Fruit fly (Drosophila melanogaster) whole organism, embryonic: Measurements from ENCODE around the gene Taf10.
A peak's percentile ranks its signal among the peaks of the same experiment; 100 is the strongest.

Experiments used
- Blimp-1 ChIP-seq: fragments of 200-800 bp; sonication (Bioruptor generic); optimal IDR thresholded peaks from 3 replicates; lab custom pipeline; 2018; ENCODE audit warnings: missing biosample characterization, missing genetic modification characterization, mild to moderate bottlenecking, moderate library complexity, missing genetic modification reagents
- CG11093 ChIP-seq: fragments of 200-800 bp; sonication (Bioruptor generic); IDR thresholded peaks from 3 replicates; pipeline ENCODE4 v1.3.6; 2022; ENCODE audit warnings: missing biosample characterization, missing genetic modification characterization
- CG12769 ChIP-seq: fragments of 200-800 bp; sonication (Bioruptor generic); optimal IDR thresholded peaks from 2 replicates; lab custom pipeline; 2019; ENCODE audit warnings: missing biosample characterization, mild to moderate bottlenecking, missing genetic modification characterization, moderate library complexity
- CG14014 ChIP-seq: fragments of 200-800 bp; sonication (Bioruptor generic); IDR thresholded peaks from 2 replicates; pipeline ENCODE4 v1.3.6; 2022; ENCODE audit warnings: missing biosample characterization, missing genetic modification characterization
- CG14050 ChIP-seq: fragments of 200-800 bp; sonication (Bioruptor generic); IDR thresholded peaks from 3 replicates; pipeline ENCODE4 v1.3.6; 2022; ENCODE audit warnings: missing biosample characterization, missing genetic modification characterization
- CG1603 ChIP-seq: fragments of 200-800 bp; sonication (Bioruptor generic); optimal IDR thresholded peaks from 2 replicates; lab custom pipeline; 2019; ENCODE audit warnings: missing biosample characterization, mild to moderate bottlenecking, missing genetic modification characterization, moderate library complexity
- CG17568 ChIP-seq: fragments of 200-800 bp; sonication (Bioruptor generic); optimal IDR thresholded peaks from 2 replicates; lab custom pipeline; 2018; ENCODE audit warnings: missing biosample characterization, mild to moderate bottlenecking, missing genetic modification characterization, moderate library complexity
- CG2199 ChIP-seq: fragments of 200-800 bp; sonication (Bioruptor generic); IDR thresholded peaks from 3 replicates; pipeline ENCODE4 v1.3.6; 2022; ENCODE audit warnings: missing biosample characterization, missing genetic modification characterization
- CG31441 ChIP-seq: fragments of 200-800 bp; sonication (Bioruptor generic); IDR thresholded peaks from 2 replicates; pipeline ENCODE4 v1.3.6; 2022; ENCODE audit warnings: missing biosample characterization, missing genetic modification characterization
- CG34224 ChIP-seq: fragments of 200-800 bp; sonication (Bioruptor generic); IDR thresholded peaks from 3 replicates; pipeline ENCODE4 v1.3.6; 2022; ENCODE audit warnings: missing biosample characterization, missing genetic modification characterization; ENCODE audit not compliant: partially characterized antibody
- CG3995 ChIP-seq: fragments of 200-800 bp; sonication (Bioruptor generic); optimal IDR thresholded peaks from 3 replicates; lab custom pipeline; 2016; ENCODE audit warnings: missing biosample characterization, missing genetic modification characterization
- CG42726 ChIP-seq: fragments of 200-800 bp; sonication (Bioruptor generic); IDR thresholded peaks from 2 replicates; pipeline ENCODE4 v1.3.6; 2022; ENCODE audit warnings: missing biosample characterization, missing genetic modification characterization; ENCODE audit not compliant: partially characterized antibody
- CG5245 ChIP-seq: fragments of 200-800 bp; sonication (Bioruptor generic); optimal IDR thresholded peaks from 3 replicates; lab custom pipeline; 2016; ENCODE audit warnings: missing biosample characterization, missing genetic modification characterization
- CG5953 ChIP-seq: fragments of 200-800 bp; sonication (Bioruptor generic); IDR thresholded peaks from 2 replicates; pipeline ENCODE4 v1.3.6; 2022; ENCODE audit warnings: missing biosample characterization, missing genetic modification characterization
- CG7556 ChIP-seq: fragments of 200-800 bp; sonication (Bioruptor generic); optimal IDR thresholded peaks from 2 replicates; lab custom pipeline; 2017; ENCODE audit warnings: missing biosample characterization, mild to moderate bottlenecking, missing genetic modification characterization
- CG7786 ChIP-seq: fragments of 200-800 bp; sonication (Bioruptor generic); optimal IDR thresholded peaks from 2 replicates; lab custom pipeline; 2016; ENCODE audit warnings: missing biosample characterization, missing genetic modification characterization
- CG8290 ChIP-seq, 3 experiments: fragments of 200-800 bp; sonication (Bioruptor generic); optimal IDR thresholded peaks; 2 replicates each; lab custom pipeline; 2016 to 2019; ENCODE audit warnings: missing biosample characterization in 3 of 3, missing genetic modification characterization in 3 of 3, mild to moderate bottlenecking in 2 of 3, moderate library complexity in 1 of 3
- CG8924 ChIP-seq: fragments of 200-800 bp; optimal IDR thresholded peaks from 3 replicates; lab custom pipeline; 2019; ENCODE audit warnings: missing biosample characterization, mild to moderate bottlenecking, missing genetic modification characterization, moderate library complexity
- CG9437 ChIP-seq: fragments of 200-800 bp; sonication (Bioruptor generic); optimal IDR thresholded peaks from 2 replicates; lab custom pipeline; 2018; ENCODE audit warnings: missing biosample characterization, mild to moderate bottlenecking, missing genetic modification characterization
- CkIIα-i1 ChIP-seq: fragments of 200-800 bp; sonication (Bioruptor generic); IDR thresholded peaks from 2 replicates; pipeline ENCODE4 v1.3.6; 2022; ENCODE audit warnings: missing biosample characterization, missing genetic modification characterization
- Dad ChIP-seq: fragments of 200-800 bp; sonication (Bioruptor generic); optimal IDR thresholded peaks from 3 replicates; lab custom pipeline; 2016; ENCODE audit warnings: missing biosample characterization, missing genetic modification characterization
- Drgx ChIP-seq: fragments of 200-800 bp; sonication (Bioruptor generic); IDR thresholded peaks from 2 replicates; pipeline ENCODE4 v1.3.6; 2022; ENCODE audit warnings: missing biosample characterization, missing genetic modification characterization
- Ets65A ChIP-seq: fragments of 200-800 bp; sonication (Bioruptor generic); peaks from one replicate; lab custom pipeline; 2016; ENCODE audit warnings: missing biosample characterization, missing genetic modification characterization
- H2.0 ChIP-seq: fragments of 200-800 bp; sonication (Bioruptor generic); IDR thresholded peaks from 2 replicates; pipeline ENCODE4 v1.3.6; 2022; ENCODE audit warnings: missing biosample characterization, missing genetic modification characterization
- HLH4C ChIP-seq: fragments of 200-800 bp; sonication (Bioruptor generic); IDR thresholded peaks from 3 replicates; pipeline ENCODE4 v1.3.6; 2022; ENCODE audit warnings: missing biosample characterization, missing genetic modification characterization; ENCODE audit not compliant: partially characterized antibody
- Hr3 ChIP-seq: fragments of 200-800 bp; sonication (Bioruptor generic); optimal IDR thresholded peaks from 3 replicates; lab custom pipeline; 2016; ENCODE audit warnings: missing biosample characterization, missing genetic modification characterization
- Meics ChIP-seq: fragments of 200-800 bp; sonication (Bioruptor generic); optimal IDR thresholded peaks from 2 replicates; lab custom pipeline; 2017; ENCODE audit warnings: missing biosample characterization, mild to moderate bottlenecking, missing genetic modification characterization
- Oli ChIP-seq: fragments of 200-800 bp; sonication (Bioruptor generic); optimal IDR thresholded peaks from 2 replicates; lab custom pipeline; 2018; ENCODE audit warnings: missing biosample characterization, mild to moderate bottlenecking, missing genetic modification characterization, moderate library complexity
- Rfx ChIP-seq: fragments of 200-800 bp; sonication (Bioruptor generic); IDR thresholded peaks from 2 replicates; pipeline ENCODE4 v1.3.6; 2022; ENCODE audit warnings: missing biosample characterization, missing genetic modification characterization
- cato ChIP-seq: fragments of 200-800 bp; sonication (Bioruptor generic); optimal IDR thresholded peaks from 2 replicates; lab custom pipeline; 2016; ENCODE audit warnings: missing biosample characterization, missing genetic modification characterization, borderline replicate concordance
- ci ChIP-seq: fragments of 200-800 bp; sonication (Bioruptor generic); IDR thresholded peaks from 3 replicates; pipeline ENCODE4 v1.3.6; 2022; ENCODE audit warnings: missing biosample characterization, missing genetic modification characterization
- dimm ChIP-seq: fragments of 200-800 bp; sonication (Bioruptor generic); IDR thresholded peaks from 2 replicates; pipeline ENCODE4 v1.3.6; 2022; ENCODE audit warnings: missing biosample characterization, missing genetic modification characterization
- gcm ChIP-seq: fragments of 200-800 bp; sonication (Bioruptor generic); optimal IDR thresholded peaks from 2 replicates; lab custom pipeline; 2019; ENCODE audit warnings: missing biosample characterization, mild to moderate bottlenecking, missing genetic modification characterization, moderate library complexity
- gem ChIP-seq: fragments of 200-800 bp; sonication (Bioruptor generic); optimal IDR thresholded peaks from 2 replicates; lab custom pipeline; 2019; ENCODE audit warnings: missing biosample characterization, mild to moderate bottlenecking, missing genetic modification characterization, moderate library complexity
- ham ChIP-seq: fragments of 200-800 bp; sonication (Bioruptor generic); IDR thresholded peaks from 2 replicates; pipeline ENCODE4 v1.3.6; 2022; ENCODE audit warnings: missing biosample characterization, missing genetic modification characterization
- hbn ChIP-seq: fragments of 200-800 bp; sonication (Bioruptor generic); IDR thresholded peaks from 2 replicates; pipeline ENCODE4 v1.3.6; 2022; ENCODE audit warnings: missing biosample characterization, missing genetic modification characterization; ENCODE audit not compliant: partially characterized antibody
- jumu ChIP-seq: fragments of 200-800 bp; sonication (Bioruptor generic); optimal IDR thresholded peaks from 3 replicates; lab custom pipeline; 2016; ENCODE audit warnings: missing biosample characterization, missing genetic modification characterization
- lbe ChIP-seq: fragments of 200-800 bp; sonication (Bioruptor generic); optimal IDR thresholded peaks from 2 replicates; lab custom pipeline; 2016; ENCODE audit warnings: missing biosample characterization, mild to moderate bottlenecking, missing genetic modification characterization
- lilli ChIP-seq: fragments of 200-800 bp; sonication (Bioruptor generic); optimal IDR thresholded peaks from 3 replicates; lab custom pipeline; 2016; ENCODE audit warnings: missing biosample characterization, missing genetic modification characterization
- p53 ChIP-seq: fragments of 200-800 bp; sonication (Bioruptor generic); optimal IDR thresholded peaks from 2 replicates; lab custom pipeline; 2016; ENCODE audit warnings: missing biosample characterization, missing genetic modification characterization
- phol ChIP-seq: fragments of 200-800 bp; sonication (Bioruptor generic); optimal IDR thresholded peaks from 3 replicates; lab custom pipeline; 2018; ENCODE audit warnings: missing biosample characterization, mild to moderate bottlenecking, missing genetic modification characterization, moderate library complexity
- prd ChIP-seq, 3 experiments: fragments of >200 bp in 2 of 3; fragments of 200-800 bp in 1 of 3; sonication (Bioruptor generic) in 1 of 3; optimal IDR thresholded peaks in 2 of 3; IDR thresholded peaks in 1 of 3; 2 replicates in 2 of 3; 3 replicates in 1 of 3; pipeline versions ENCODE4 v1.3.6 to Lab custom; 2017 to 2022; ENCODE audit warnings: missing biosample characterization in 1 of 3, missing genetic modification characterization in 1 of 3
- scrt ChIP-seq: fragments of 200-800 bp; sonication (Bioruptor generic); optimal IDR thresholded peaks from 2 replicates; lab custom pipeline; 2018; ENCODE audit warnings: missing biosample characterization, mild to moderate bottlenecking, missing genetic modification characterization, moderate library complexity
- sob ChIP-seq: fragments of 200-800 bp; sonication (Bioruptor generic); IDR thresholded peaks from 2 replicates; pipeline ENCODE4 v1.3.6; 2022; ENCODE audit warnings: missing biosample characterization, missing genetic modification characterization
- sr ChIP-seq: fragments of 200-800 bp; sonication (Bioruptor generic); IDR thresholded peaks from 3 replicates; pipeline ENCODE4 v1.3.6; 2022; ENCODE audit warnings: missing biosample characterization, missing genetic modification characterization
- toy ChIP-seq: fragments of 200-800 bp; sonication (Bioruptor generic); IDR thresholded peaks from 2 replicates; pipeline ENCODE4 v1.3.6; 2022; ENCODE audit warnings: missing biosample characterization, missing genetic modification characterization
- ttk ChIP-seq: fragments of 200-800 bp; sonication (Bioruptor generic); IDR thresholded peaks from 2 replicates; pipeline ENCODE4 v2.1.2; 2022; ENCODE audit warnings: missing biosample characterization, missing genetic modification characterization
- z ChIP-seq: fragments of 200-800 bp; sonication (Bioruptor generic); IDR thresholded peaks from 3 replicates; pipeline ENCODE4 v1.3.6; 2022; ENCODE audit warnings: missing biosample characterization, missing genetic modification characterization

Gene Taf10

DNA sequence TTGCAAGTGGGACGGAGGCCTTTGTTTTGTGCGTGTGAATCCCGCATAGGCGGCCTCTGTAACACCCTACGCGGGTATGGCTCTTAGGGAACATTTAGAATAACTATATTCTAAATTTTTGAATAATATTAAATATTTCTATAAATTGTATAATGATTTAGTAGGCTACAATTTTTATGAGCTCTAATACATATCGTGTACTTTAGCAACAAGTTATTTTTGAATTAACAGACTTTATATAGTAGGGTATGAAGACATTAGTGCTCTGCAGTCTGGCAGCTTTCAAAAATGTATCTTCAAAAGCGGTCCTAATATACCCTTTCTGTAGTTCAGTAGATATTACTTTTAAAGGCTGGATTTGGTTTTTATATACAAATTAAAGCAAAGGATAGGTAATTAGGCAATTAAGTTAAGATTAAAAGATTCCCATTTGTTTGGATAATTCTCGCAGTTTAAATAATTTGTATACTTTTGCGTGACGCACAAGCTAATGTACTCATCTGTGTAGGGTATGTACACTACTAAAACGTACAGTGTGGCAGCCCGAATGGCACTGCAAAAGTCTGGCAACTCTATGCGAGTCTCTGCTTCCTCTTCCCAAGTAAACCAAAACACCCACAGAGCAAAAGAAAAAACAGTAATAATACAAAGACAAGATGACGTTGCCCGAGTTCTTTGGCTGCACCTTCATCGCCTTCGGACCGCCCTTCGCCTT, 1.9 kb upstream of the Taf10 start, which contains the start of the genes Snx21 and aph-1 (continued):
- TF ChIP-seq CG7556 (GFP tag; lab: Kevin White, UChicago), result peak; percentile 92
- no peak for TF ChIP-seq dimm
- peak; percentile 56; the same call in 1 of the 3 replicates for TF ChIP-seq z
- peak; percentile 90 for TF ChIP-seq cato
- 0 out of 3 replicates have a peak, but pooled peaks have one; percentile 59 for TF ChIP-seq CG2199 (GFP tag; lab: Robert Waterston, UW)
- TF ChIP-seq ttk (GFP tag; lab: Robert Waterston, UW), result peak; percentile 74
- peak; percentile 90 for TF ChIP-seq Rfx (GFP tag; lab: Robert Waterston, UW)
- TF ChIP-seq Dad, result peak; percentile 86
- peak; percentile 93 for TF ChIP-seq phol
- peak; percentile 94 for TF ChIP-seq CG8924 (tag; lab: Kevin White, UChicago)
- TF ChIP-seq CG5953, result peak; percentile 56
- no peak for TF ChIP-seq prd (optimal IDR thresholded peaks at IDR 0.05; lab: Kevin White, UChicago)
- peak; percentile 93 for TF ChIP-seq prd (GFP tag; IDR thresholded peaks at IDR 0.05; lab: Robert Waterston, UW)
- no peak; the same call in 2 of the 3 replicates for TF ChIP-seq HLH4C
- peak; percentile 89 for TF ChIP-seq CG9437 (GFP tag; lab: Kevin White, UChicago)
- peak; percentile 48; the same call in 1 of the 3 replicates for TF ChIP-seq sr (GFP tag; lab: Robert Waterston, UW)
- TF ChIP-seq CG14050, result peak; percentile 77
- TF ChIP-seq gem (tag; lab: Kevin White, UChicago), result peak; percentile 97
- TF ChIP-seq Drgx (GFP tag; lab: Robert Waterston, UW), result peak; percentile 79
- peak; percentile 90 for TF ChIP-seq sob (GFP tag; lab: Robert Waterston, UW)
- peak; percentile 91 for TF ChIP-seq gcm (GFP tag; lab: Kevin White, UChicago)
- TF ChIP-seq p53, result peak; percentile 77
- TF ChIP-seq CkIIα-i1 (GFP tag; lab: Robert Waterston, UW), result no peak
- peak; percentile 77 for TF ChIP-seq CG8290 (GFP tag; optimal IDR thresholded peaks at IDR 0.05; lab: Kevin White, UChicago)
- peak; percentile 26 to 61 for TF ChIP-seq CG8290 (tag; optimal IDR thresholded peaks at IDR 0.05; lab: Kevin White, UChicago)
- TF ChIP-seq Ets65A (GFP tag; lab: Kevin White, UChicago), result peak; percentile 97
- TF ChIP-seq CG14014 (GFP tag; lab: Robert Waterston, UW), result peak; percentile 85
- peak; percentile 79 for TF ChIP-seq H2.0 (GFP tag; lab: Robert Waterston, UW)
- TF ChIP-seq CG1603 (tag; lab: Kevin White, UChicago), result peak; percentile 73
- peak; percentile 78 for TF ChIP-seq CG12769 (tag; lab: Kevin White, UChicago)
- peak; percentile 94 for TF ChIP-seq CG31441 (GFP tag; lab: Robert Waterston, UW)
- peak; percentile 93 for TF ChIP-seq Meics
- TF ChIP-seq toy, result peak; percentile 78
- peak; percentile 90 for TF ChIP-seq CG7786 (GFP tag; lab: Kevin White, UChicago)
- TF ChIP-seq CG11093 (GFP tag; lab: Robert Waterston, UW), result peak; percentile 82
- TF ChIP-seq lbe, result peak; percentile 88
- peak; percentile 94 for TF ChIP-seq Oli
- TF ChIP-seq CG5245, result peak; percentile 85
- no peak for TF ChIP-seq CG17568 (GFP tag; lab: Kevin White, UChicago)
- TF ChIP-seq hbn, result no peak
- TF ChIP-seq CG42726, result no peak
- peak; percentile 67 for TF ChIP-seq ham (GFP tag; lab: Robert Waterston, UW)
- TF ChIP-seq CG34224 (GFP tag; lab: Robert Waterston, UW), result no peak
- TF ChIP-seq Hr3 (GFP tag; lab: Kevin White, UChicago), result peak; percentile 94
- peak; percentile 82 for TF ChIP-seq ci (GFP tag; lab: Robert Waterston, UW)
- TF ChIP-seq Blimp-1 (GFP tag; lab: Kevin White, UChicago), result peak; percentile 88
- peak; percentile 87 for TF ChIP-seq jumu (GFP tag; lab: Kevin White, UChicago)
- peak; percentile 90 for TF ChIP-seq scrt (GFP tag; lab: Kevin White, UChicago)
- peak; percentile 18 for TF ChIP-seq CG3995 (GFP tag; lab: Kevin White, UChicago)
- peak; percentile 92 for TF ChIP-seq lilli (GFP tag; lab: Kevin White, UChicago)
